Fruit fly (Drosophila melanogaster) whole organism, prepupa: Measurements from ENCODE around the gene Hr4.

ENCODE experiments used
- CG3032 ChIP-seq: fragments of 200-800 bp; optimal IDR thresholded peaks from 2 replicates; lab custom pipeline; 2019; ENCODE audit warnings: missing biosample characterization, mild to moderate bottlenecking, missing genetic modification characterization, moderate library complexity
- CG6792 ChIP-seq: fragments of 200-800 bp; sonication (Bioruptor generic); optimal IDR thresholded peaks from 3 replicates; lab custom pipeline; 2016; ENCODE audit warnings: missing biosample characterization, missing genetic modification characterization
- Eip93F ChIP-seq: fragments of 200-800 bp; sonication (Bioruptor generic); optimal IDR thresholded peaks from 2 replicates; lab custom pipeline; 2016; ENCODE audit warnings: missing biosample characterization, mild to moderate bottlenecking, missing genetic modification characterization
- Ets21C ChIP-seq: fragments of 200-800 bp; sonication (Bioruptor generic); optimal IDR thresholded peaks from 3 replicates; lab custom pipeline; 2016; ENCODE audit warnings: missing biosample characterization, missing genetic modification characterization
- Hr39 ChIP-seq: fragments of 200-800 bp; sonication (Bioruptor generic); optimal IDR thresholded peaks from 2 replicates; lab custom pipeline; 2016; ENCODE audit warnings: missing biosample characterization, missing genetic modification characterization
- Lpt ChIP-seq: fragments of 200-800 bp; sonication (Bioruptor generic); optimal IDR thresholded peaks from 3 replicates; lab custom pipeline; 2016; ENCODE audit warnings: missing biosample characterization, missing genetic modification characterization
- Sox14 ChIP-seq: fragments of 200-800 bp; sonication (Bioruptor generic); optimal IDR thresholded peaks from 3 replicates; lab custom pipeline; 2016; ENCODE audit warnings: missing biosample characterization, missing genetic modification characterization
- acj6 ChIP-seq: fragments of 200-800 bp; sonication (Bioruptor generic); optimal IDR thresholded peaks from 3 replicates; lab custom pipeline; 2016; ENCODE audit warnings: missing biosample characterization, missing genetic modification characterization
- eg ChIP-seq: fragments of 200-800 bp; sonication (Bioruptor generic); IDR thresholded peaks from 3 replicates; pipeline ENCODE4 v1.3.6; 2022; ENCODE audit warnings: missing biosample characterization, missing genetic modification characterization
- pdm3 ChIP-seq: fragments of 200-800 bp; sonication (Bioruptor generic); optimal IDR thresholded peaks from 3 replicates; lab custom pipeline; 2016; ENCODE audit warnings: missing biosample characterization, missing genetic modification characterization

DNA sequence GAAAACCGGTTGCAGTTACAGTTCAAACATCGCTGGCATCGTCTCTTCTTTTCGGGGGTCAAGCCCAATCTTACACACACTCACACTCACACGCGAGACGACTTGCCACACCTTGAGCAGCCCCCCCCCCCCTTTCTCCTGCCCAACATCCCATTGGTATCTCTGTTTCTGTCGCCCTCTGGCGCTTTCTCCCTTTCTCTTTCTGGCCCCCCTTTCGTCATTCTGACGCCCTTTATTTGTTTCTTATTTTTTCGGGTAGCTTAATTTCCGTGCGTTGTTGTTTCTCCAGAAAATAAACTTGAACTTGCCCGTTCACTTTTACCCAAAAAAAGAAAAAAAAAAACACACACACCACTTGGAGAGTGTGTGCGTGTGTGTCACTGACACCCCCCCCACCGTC, 30.4 kb downstream of the Hr4 start:
- TF ChIP-seq Lpt (GFP tag; lab: Kevin White, UChicago): no peak
- no peak for TF ChIP-seq acj6 (GFP tag; lab: Kevin White, UChicago)
- TF ChIP-seq pdm3: no peak
- no peak for TF ChIP-seq CG3032 (tag; lab: Kevin White, UChicago)
- TF ChIP-seq Ets21C (GFP tag; lab: Kevin White, UChicago): no peak
- TF ChIP-seq eg: no peak
- no peak for TF ChIP-seq CG6792 (GFP tag; lab: Kevin White, UChicago)
- no peak for TF ChIP-seq Hr39
- TF ChIP-seq Eip93F (GFP tag; lab: Kevin White, UChicago): no peak
- TF ChIP-seq Sox14 (GFP tag; lab: Kevin White, UChicago): no peak
